Fruit fly (Drosophila melanogaster) whole organism, adult: ENCODE results near the gene Coq7.

Experiments
- CG11617 ChIP-seq: fragments of 200-800 bp; sonication (Bioruptor generic); optimal IDR thresholded peaks from 2 replicates; lab custom pipeline; 2017; ENCODE audit warnings: mild to moderate bottlenecking, missing biosample characterization, missing genetic modification reagents, missing genetic modification characterization
- CG12768 ChIP-seq: fragments of 200-800 bp; sonication (Bioruptor generic); optimal IDR thresholded peaks from 2 replicates; lab custom pipeline; 2017; ENCODE audit warnings: missing biosample characterization, missing genetic modification characterization, mild to moderate bottlenecking, moderate library complexity, missing genetic modification reagents
- CG14711 ChIP-seq: fragments of 200-800 bp; sonication (Bioruptor generic); optimal IDR thresholded peaks from 2 replicates; lab custom pipeline; 2018; ENCODE audit warnings: missing biosample characterization, mild to moderate bottlenecking, missing genetic modification characterization, moderate library complexity
- CG1620 ChIP-seq: fragments of 200-800 bp; sonication (Bioruptor generic); optimal IDR thresholded peaks from 2 replicates; lab custom pipeline; 2016; ENCODE audit warnings: missing biosample characterization, missing genetic modification characterization
- CG33017 ChIP-seq: fragments of 200-800 bp; sonication (Bioruptor generic); optimal IDR thresholded peaks from 2 replicates; lab custom pipeline; 2018; ENCODE audit warnings: missing biosample characterization, mild to moderate bottlenecking, missing genetic modification characterization, moderate library complexity
- CG5204 ChIP-seq: fragments of 200-800 bp; sonication (Bioruptor generic); optimal IDR thresholded peaks from 2 replicates; lab custom pipeline; 2016; ENCODE audit warnings: missing biosample characterization, missing genetic modification characterization
- CG7045 ChIP-seq: fragments of 200-800 bp; sonication (Bioruptor generic); optimal IDR thresholded peaks from 2 replicates; lab custom pipeline; 2017; ENCODE audit warnings: missing biosample characterization, mild to moderate bottlenecking, missing genetic modification characterization
- CG7101 ChIP-seq: fragments of 200-800 bp; sonication (Bioruptor generic); optimal IDR thresholded peaks from 2 replicates; lab custom pipeline; 2018; ENCODE audit warnings: missing biosample characterization, mild to moderate bottlenecking, missing genetic modification characterization, moderate library complexity
- Clk ChIP-seq: fragments of 200-800 bp; sonication (Bioruptor generic); optimal IDR thresholded peaks from 2 replicates; lab custom pipeline; 2017; ENCODE audit warnings: missing biosample characterization, missing genetic modification characterization
- Crg-1 ChIP-seq: fragments of 200-800 bp; sonication (Bioruptor generic); optimal IDR thresholded peaks from 2 replicates; lab custom pipeline; 2016; ENCODE audit warnings: missing biosample characterization, missing genetic modification characterization
- Hr96 ChIP-seq: fragments of 200-800 bp; sonication (Bioruptor generic); optimal IDR thresholded peaks from 2 replicates; lab custom pipeline; 2016; ENCODE audit warnings: missing biosample characterization, missing genetic modification characterization
- Mnt ChIP-seq: fragments of 200-800 bp; sonication (Bioruptor generic); optimal IDR thresholded peaks from 2 replicates; lab custom pipeline; 2016; ENCODE audit warnings: missing biosample characterization, mild to moderate bottlenecking, missing genetic modification characterization
- bab1 ChIP-seq: fragments of 200-800 bp; sonication (Bioruptor generic); optimal IDR thresholded peaks from 3 replicates; lab custom pipeline; 2019; ENCODE audit warnings: missing biosample characterization, mild to moderate bottlenecking, missing genetic modification characterization, moderate library complexity
- cic ChIP-seq: fragments of 200-800 bp; sonication (Bioruptor generic); optimal IDR thresholded peaks from 2 replicates; lab custom pipeline; 2017; ENCODE audit warnings: missing biosample characterization, mild to moderate bottlenecking, missing genetic modification characterization, moderate library complexity
- cnc ChIP-seq, 2 experiments: fragments of >200 bp; optimal IDR thresholded peaks; 2 replicates each; lab custom pipeline; 2017
- kay ChIP-seq: fragments of 200-800 bp; sonication (Bioruptor generic); peaks from one replicate; lab custom pipeline; 2016; ENCODE audit warnings: missing biosample characterization, missing genetic modification characterization, borderline replicate concordance
- ovo ChIP-seq: fragments of 200-800 bp; sonication (Bioruptor generic); optimal IDR thresholded peaks from 2 replicates; lab custom pipeline; 2016; ENCODE audit warnings: missing biosample characterization, missing genetic modification characterization
- pad ChIP-seq: fragments of 200-800 bp; sonication (Bioruptor generic); optimal IDR thresholded peaks from 3 replicates; lab custom pipeline; 2017; ENCODE audit warnings: missing biosample characterization, missing genetic modification characterization, mild to moderate bottlenecking, moderate library complexity, missing genetic modification reagents
- tj ChIP-seq: fragments of 200-800 bp; sonication (Bioruptor generic); optimal IDR thresholded peaks from 3 replicates; lab custom pipeline; 2017; ENCODE audit warnings: missing biosample characterization, mild to moderate bottlenecking, missing genetic modification characterization, moderate library complexity
- toe ChIP-seq: fragments of 200-800 bp; sonication (Bioruptor generic); optimal IDR thresholded peaks from 2 replicates; lab custom pipeline; 2016; ENCODE audit warnings: missing biosample characterization, missing genetic modification characterization

Coq7 gene

DNA sequence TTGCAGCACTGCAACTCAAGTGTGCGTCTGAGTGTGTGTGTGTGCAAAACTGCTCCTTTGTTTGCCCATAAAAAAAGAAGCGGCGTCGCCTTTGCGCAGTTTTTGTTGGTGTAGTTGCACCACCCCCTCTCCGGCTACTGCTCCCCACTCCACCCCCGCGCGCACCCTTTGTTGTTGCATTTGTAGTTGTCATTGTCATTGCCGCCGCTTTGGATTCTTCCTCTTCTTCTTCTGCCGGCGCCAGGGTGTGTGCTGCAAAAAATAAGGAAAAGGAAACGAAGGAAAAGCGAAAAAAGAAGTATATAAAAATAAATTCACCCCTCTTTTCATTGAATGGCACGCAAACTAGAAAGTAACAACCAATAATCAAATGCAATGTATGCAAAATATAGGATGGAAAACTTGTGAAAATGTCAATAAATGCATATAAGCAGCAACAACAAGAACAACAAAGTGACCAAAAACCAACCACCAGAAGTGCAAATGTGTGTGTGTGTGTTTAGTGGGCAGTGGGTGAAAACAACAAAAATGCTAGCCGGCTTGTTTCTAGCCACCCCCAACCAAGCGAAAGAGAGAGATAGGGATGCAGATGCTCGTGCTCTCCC, 33.0 kb downstream of the Coq7 start:
- TF ChIP-seq Hr96 (GFP tag; lab: Kevin White, UChicago) (no peak), bab1 (GFP tag; lab: Kevin White, UChicago) (no peak), toe (GFP tag; lab: Kevin White, UChicago) (no peak), Mnt (GFP tag; lab: Kevin White, UChicago) (no peak), cic (GFP tag; lab: Kevin White, UChicago) (no peak), CG11617 (GFP tag; lab: Kevin White, UChicago) (no peak), cnc (optimal IDR thresholded peaks at IDR 0.05; lab: Kevin White, UChicago) (no peak), CG5204 (GFP tag; lab: Kevin White, UChicago) (no peak), Clk (GFP tag; lab: Kevin White, UChicago) (no peak), CG7101 (tag; lab: Kevin White, UChicago) (no peak), CG7045 (GFP tag; lab: Kevin White, UChicago) (no peak), CG1620 (no peak), CG12768 (GFP tag; lab: Kevin White, UChicago) (no peak), pad (GFP tag; lab: Kevin White, UChicago) (no peak), ovo (GFP tag; lab: Kevin White, UChicago) (no peak)

- peak; percentile 38 for TF ChIP-seq tj
- TF ChIP-seq cnc (optimal IDR thresholded peaks at IDR 0.05; lab: Kevin White, UChicago) = no peak
- peak; percentile 66 for TF ChIP-seq Hr96 (GFP tag; lab: Kevin White, UChicago)
- peak; percentile 72 for TF ChIP-seq CG5204 (GFP tag; lab: Kevin White, UChicago)
- TF ChIP-seq CG12768 (GFP tag; lab: Kevin White, UChicago) = peak; percentile 64
- peak; percentile 93 for TF ChIP-seq CG7101 (tag; lab: Kevin White, UChicago)
- TF ChIP-seq CG7045 (GFP tag; lab: Kevin White, UChicago) = peak; percentile 42
- TF ChIP-seq CG14711 = peak; percentile 81
- TF ChIP-seq CG33017 = peak; percentile 90
- TF ChIP-seq Crg-1 (GFP tag; lab: Kevin White, UChicago) = peak; percentile 80
- TF ChIP-seq kay (GFP tag; lab: Kevin White, UChicago) = no peak
- TF ChIP-seq pad (GFP tag; lab: Kevin White, UChicago) = peak; percentile 84
- TF ChIP-seq toe (GFP tag; lab: Kevin White, UChicago) = peak; percentile 64
- TF ChIP-seq CG1620 = no peak
- peak; percentile 71 for TF ChIP-seq CG11617 (GFP tag; lab: Kevin White, UChicago)
- TF ChIP-seq Clk (GFP tag; lab: Kevin White, UChicago) = peak; percentile 42
- peak; percentile 80 for TF ChIP-seq ovo (GFP tag; lab: Kevin White, UChicago)
- peak; percentile 89 for TF ChIP-seq bab1 (GFP tag; lab: Kevin White, UChicago)
- TF ChIP-seq cic (GFP tag; lab: Kevin White, UChicago) = peak; percentile 3
- TF ChIP-seq Mnt (GFP tag; lab: Kevin White, UChicago) = peak; percentile 71
These were observed 33.7 kb downstream of the Coq7 start for dm6 chrX:6804485-6805295.

dm6 chrX:6805404-6805803, 34.4 kb downstream of the Coq7 start:
- TF ChIP-seq ovo (GFP tag; lab: Kevin White, UChicago) (no peak), Hr96 (GFP tag; lab: Kevin White, UChicago) (no peak), CG11617 (GFP tag; lab: Kevin White, UChicago) (no peak), cnc (optimal IDR thresholded peaks at IDR 0.05; lab: Kevin White, UChicago) (no peak), CG14711 (no peak)

- TF ChIP-seq kay (GFP tag; lab: Kevin White, UChicago) (no peak), CG5204 (GFP tag; lab: Kevin White, UChicago) (no peak), toe (GFP tag; lab: Kevin White, UChicago) (no peak), CG1620 (no peak), tj (no peak), CG12768 (GFP tag; lab: Kevin White, UChicago) (no peak), Clk (GFP tag; lab: Kevin White, UChicago) (no peak), CG7101 (tag; lab: Kevin White, UChicago) (no peak), cic (GFP tag; lab: Kevin White, UChicago) (no peak), CG33017 (no peak), CG14711 (no peak), CG7045 (GFP tag; lab: Kevin White, UChicago) (no peak), Hr96 (GFP tag; lab: Kevin White, UChicago) (no peak), ovo (GFP tag; lab: Kevin White, UChicago) (no peak), CG11617 (GFP tag; lab: Kevin White, UChicago) (no peak), pad (GFP tag; lab: Kevin White, UChicago) (no peak), cnc (optimal IDR thresholded peaks at IDR 0.05; lab: Kevin White, UChicago) (no peak), Mnt (GFP tag; lab: Kevin White, UChicago) (no peak)
These were observed 42.7 kb downstream of the Coq7 start, which contains the start of gene iav for dm6 chrX:6813678-6814077. Gene iav, plus strand, starts transcription at chrX:6813978.

DNA sequence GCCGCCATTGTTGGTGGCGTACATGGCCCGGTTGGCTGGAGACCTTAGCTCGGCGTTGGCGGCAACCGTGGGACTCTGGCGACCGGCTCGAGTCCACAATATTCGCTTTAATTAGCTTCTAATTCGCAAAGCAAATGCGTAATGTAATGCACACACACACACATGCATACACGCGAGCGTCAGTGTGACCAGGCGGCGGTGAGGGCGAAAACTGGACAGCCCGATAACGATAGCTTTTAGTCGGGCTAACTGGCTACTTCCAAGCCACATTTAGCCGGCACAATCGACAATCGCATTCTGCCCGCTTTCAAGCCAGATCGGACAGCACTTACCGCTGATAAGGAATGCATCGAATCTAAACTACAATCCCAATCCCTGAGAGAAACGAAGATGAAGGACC, 49.7 kb downstream of the Coq7 start, which contains the start of the genes Nf-YC and xit:
Gene Nf-YC, minus strand, starts transcription at position 217 of the 400 bp plus-strand sequence.
Gene xit, plus strand, starts transcription at position 314 of the 400 bp plus-strand sequence.
- TF ChIP-seq tj = peak; percentile 9
- TF ChIP-seq cic (GFP tag; lab: Kevin White, UChicago) = peak; percentile 9
- peak; percentile 66 for TF ChIP-seq Mnt (GFP tag; lab: Kevin White, UChicago)
- no peak for TF ChIP-seq toe (GFP tag; lab: Kevin White, UChicago)
- no peak for TF ChIP-seq ovo (GFP tag; lab: Kevin White, UChicago)
- TF ChIP-seq bab1 (GFP tag; lab: Kevin White, UChicago) = peak; percentile 59
- no peak for TF ChIP-seq pad (GFP tag; lab: Kevin White, UChicago)
- TF ChIP-seq CG14711 = no peak
- no peak for TF ChIP-seq CG1620
- TF ChIP-seq CG7101 (tag; lab: Kevin White, UChicago) = peak; percentile 12
- no peak for TF ChIP-seq CG12768 (GFP tag; lab: Kevin White, UChicago)
